Fruit fly (Drosophila melanogaster): ENCODE data around the gene CG15739.
A peak's percentile ranks its signal among the peaks of the same experiment; 100 is the strongest.

The CG15739 gene

DNA sequence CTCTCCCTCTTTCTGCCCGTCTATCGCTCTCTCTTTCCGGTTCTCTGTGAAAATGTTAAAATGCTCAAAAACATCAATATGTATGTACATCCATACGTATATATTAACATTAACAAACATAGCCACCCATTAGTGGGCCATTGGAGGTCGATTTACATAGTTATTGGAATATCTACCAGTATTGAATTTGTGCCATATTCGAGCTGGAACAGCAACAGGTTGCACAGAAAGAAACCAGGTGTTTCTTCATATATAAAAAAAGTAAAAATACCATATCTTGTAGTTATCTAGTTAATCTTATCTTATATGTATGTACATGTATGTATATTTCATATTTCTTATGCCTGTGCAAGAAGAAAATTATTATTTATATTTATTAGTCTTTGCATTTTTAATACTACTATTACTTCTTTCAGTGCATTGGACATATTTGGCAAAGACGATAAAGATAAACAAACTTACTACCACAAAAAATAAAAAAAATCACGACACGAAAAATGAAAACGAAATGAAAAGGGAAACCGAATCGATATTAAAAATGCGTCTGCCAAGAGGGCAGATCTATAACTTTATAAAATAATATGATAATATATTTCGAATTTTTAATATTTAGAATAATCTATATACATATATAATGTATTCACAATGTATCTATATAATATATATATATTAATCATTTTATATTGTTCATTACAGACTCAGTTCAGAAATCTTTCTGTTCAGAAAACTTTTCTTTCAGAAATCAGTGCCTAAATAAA, 24.4 kb upstream of the CG15739 start (continued):
- TF ChIP-seq CG12155 (GFP tag; optimal IDR thresholded peaks at IDR 0.05) (no peak), CHES-1-like (GFP tag; optimal IDR thresholded peaks at IDR 0.05) (no peak), CG13775 (GFP tag; optimal IDR thresholded peaks at IDR 0.05) (no peak), CG16815 (GFP tag; optimal IDR thresholded peaks at IDR 0.05) (no peak), Jarid2 (GFP tag; optimal IDR thresholded peaks at IDR 0.05) (no peak), CG10565 (GFP tag; optimal IDR thresholded peaks at IDR 0.05) (no peak), CG17568 (GFP tag; optimal IDR thresholded peaks at IDR 0.05) (peak; percentile 0), CTCF (GFP tag; optimal IDR thresholded peaks at IDR 0.05) (no peak), Asciz (GFP tag; optimal IDR thresholded peaks at IDR 0.05) (peak; percentile 63), CG2678 (tag; optimal IDR thresholded peaks at IDR 0.05) (peak; percentile 69), phol (tag; optimal IDR thresholded peaks at IDR 0.05) (peak; percentile 58), trh (GFP tag; optimal IDR thresholded peaks at IDR 0.05) (no peak), Nf-YB (GFP tag; optimal IDR thresholded peaks at IDR 0.05) (peak; percentile 15), CG10321 (GFP tag; IDR thresholded peaks at IDR 0.05) (no peak), Dek (tag; optimal IDR thresholded peaks at IDR 0.05) (peak; percentile 9), Deaf1 (tag; optimal IDR thresholded peaks at IDR 0.05) (peak; percentile 20), pzg (GFP tag; optimal IDR thresholded peaks at IDR 0.05) (no peak), dmrt99B (tag; optimal IDR thresholded peaks at IDR 0.05) (peak; percentile 79), CG7271 (tag; optimal IDR thresholded peaks at IDR 0.05) (no peak), B-H1 (GFP tag; IDR thresholded peaks at IDR 0.05) (peak; percentile 21; the same call in 1 of the 3 replicates), CG10267 (tag; optimal IDR thresholded peaks at IDR 0.05) (peak; percentile 26), ci (GFP tag; IDR thresholded peaks at IDR 0.05) (no peak), onecut (GFP tag; IDR thresholded peaks at IDR 0.05) (no peak), sens-2 (GFP tag; IDR thresholded peaks at IDR 0.05) (no peak), CG2120 (GFP tag; optimal IDR thresholded peaks at IDR 0.05) (peak; percentile 31), unpg (GFP tag; optimal IDR thresholded peaks at IDR 0.05) (peak; percentile 62), CG1603 (tag; optimal IDR thresholded peaks at IDR 0.05) (no peak), HmgD (GFP tag; optimal IDR thresholded peaks at IDR 0.05) (no peak), ewg (GFP tag; optimal IDR thresholded peaks at IDR 0.05) (peak; percentile 14), Oaz (GFP tag; IDR thresholded peaks at IDR 0.05) (peak; percentile 35; the same call in 1 of the 2 replicates), stc (GFP tag; IDR thresholded peaks at IDR 0.05) (peak; percentile 77), gcm (GFP tag; optimal IDR thresholded peaks at IDR 0.05) (peak; percentile 16), dan (GFP tag; IDR thresholded peaks at IDR 0.05) (no peak), CG12769 (tag; optimal IDR thresholded peaks at IDR 0.05) (peak; percentile 40), HLH54F (GFP tag; optimal IDR thresholded peaks at IDR 0.05) (no peak), CG8290 (GFP tag; optimal IDR thresholded peaks at IDR 0.05) (no peak), CG8290 (tag; optimal IDR thresholded peaks at IDR 0.05) (peak in 1 of 2 experiments; percentile 51), gro (GFP tag; optimal IDR thresholded peaks at IDR 0.05) (no peak), HLH3B (GFP tag; IDR thresholded peaks at IDR 0.05) (peak; percentile 66), CG3407 (GFP tag; optimal IDR thresholded peaks at IDR 0.05) (no peak), ara (GFP tag; IDR thresholded peaks at IDR 0.05) (no peak), Fer3 (tag; optimal IDR thresholded peaks at IDR 0.05) (peak; percentile 48), tap (tag; optimal IDR thresholded peaks at IDR 0.05) (peak; percentile 50), dati (GFP tag; IDR thresholded peaks at IDR 0.05) (no peak), Dbx (GFP tag; IDR thresholded peaks at IDR 0.05) (no peak), lmd (GFP tag; IDR thresholded peaks at IDR 0.05) (peak; percentile 42; the same call in 1 of the 2 replicates), CG7928 (GFP tag; optimal IDR thresholded peaks at IDR 0.05) (no peak), fd3F (GFP tag; optimal IDR thresholded peaks at IDR 0.05) (peak; percentile 60), CG11398 (GFP tag; optimal IDR thresholded peaks at IDR 0.05) (no peak), MTF-1 (GFP tag; optimal IDR thresholded peaks at IDR 0.05; ENCODE audit: borderline replicate concordance) (no peak), yki (optimal IDR thresholded peaks at IDR 0.05) (no peak)

Data from whole organism, embryonic.